Worm (Caenorhabditis elegans) whole organism, L1 larva: Measurements from ENCODE around the gene M70.5.
"Not testable (repeated sequence)": the region's sequence is repeated elsewhere in the genome, so short reads cannot be mapped to it uniquely, and the experiment has no call there.

Experiments
- C16A3.4 ChIP-seq: fragments of 150-350 bp; optimal IDR thresholded peaks from 2 replicates; lab custom pipeline; 2014; ENCODE audit warnings: missing biosample characterization, missing genetic modification characterization
- aha-1 ChIP-seq: fragments of 150-350 bp; optimal IDR thresholded peaks from 2 replicates; lab custom pipeline; 2014; ENCODE audit warnings: missing biosample characterization, missing genetic modification characterization
- aly-2 ChIP-seq: fragments of 150-350 bp; optimal IDR thresholded peaks from 2 replicates; lab custom pipeline; 2014; ENCODE audit warnings: missing biosample characterization, missing genetic modification characterization
- ceh-63 ChIP-seq: fragments of 200-800 bp; sonication (Bioruptor generic); optimal IDR thresholded peaks from 2 replicates; lab custom pipeline; 2018; ENCODE audit warnings: mild to moderate bottlenecking, missing genetic modification characterization, missing compliant biosample characterization
- efl-1 ChIP-seq, 4 experiments: fragments of 150-350 bp; optimal IDR thresholded peaks in 3 of 4; peaks in 1 of 4; 1 replicate in 1 of 4; 2 replicates in 3 of 4; lab custom pipeline; 2014; ENCODE audit warnings: missing biosample characterization in 2 of 4, missing genetic modification characterization in 2 of 4, missing genetic modification reagents in 2 of 4
- fkh-10 ChIP-seq: sonication (generic microtip); optimal IDR thresholded peaks from 2 replicates; lab custom pipeline; 2017; ENCODE audit warnings: missing biosample characterization, missing genetic modification reagents, missing genetic modification characterization
- grh-1 ChIP-seq: fragments of 200-800 bp; sonication (Bioruptor generic); IDR thresholded peaks from 2 replicates; pipeline ENCODE4 v1.3.6; 2022; ENCODE audit warnings: missing genetic modification reagents, missing genetic modification characterization, missing compliant biosample characterization
- hlh-4 ChIP-seq: sonication (generic microtip); optimal IDR thresholded peaks from 2 replicates; lab custom pipeline; 2016; ENCODE audit warnings: mild to moderate bottlenecking, missing genetic modification characterization, missing compliant biosample characterization
- isw-1 ChIP-seq: fragments of 200-800 bp; sonication (Bioruptor generic); IDR thresholded peaks from 2 replicates; pipeline ENCODE4 v1.3.6; 2022; ENCODE audit warnings: missing genetic modification characterization, missing compliant biosample characterization
- lin-13 ChIP-seq: fragments of 150-350 bp; optimal IDR thresholded peaks from 2 replicates; lab custom pipeline; 2014; ENCODE audit warnings: missing biosample characterization, missing genetic modification reagents, missing genetic modification characterization
- lin-35 ChIP-seq, 2 experiments: fragments of 150-350 bp; optimal IDR thresholded peaks; 2 replicates each; lab custom pipeline; 2014; ENCODE audit warnings: missing biosample characterization in 2 of 2, missing genetic modification characterization in 2 of 2, missing genetic modification reagents in 2 of 2
- lin-39 ChIP-seq: fragments of 150-350 bp; optimal IDR thresholded peaks from 2 replicates; lab custom pipeline; 2014; ENCODE audit warnings: missing biosample characterization, missing genetic modification reagents, missing genetic modification characterization
- mab-9 ChIP-seq: fragments of 200-800 bp; sonication (Bioruptor generic); IDR thresholded peaks from 2 replicates; pipeline ENCODE4 v1.3.6; 2022; ENCODE audit warnings: missing genetic modification reagents, missing genetic modification characterization, missing compliant biosample characterization
- nhr-20 ChIP-seq: sonication (generic microtip); optimal IDR thresholded peaks from 2 replicates; lab custom pipeline; 2016; ENCODE audit warnings: mild to moderate bottlenecking, missing genetic modification characterization, missing compliant biosample characterization
- nhr-237 ChIP-seq: fragments of 150-350 bp; optimal IDR thresholded peaks from 2 replicates; lab custom pipeline; 2014; ENCODE audit warnings: missing biosample characterization, missing genetic modification characterization
- nhr-47 ChIP-seq: sonication (generic microtip); optimal IDR thresholded peaks from 2 replicates; lab custom pipeline; 2016; ENCODE audit warnings: mild to moderate bottlenecking, missing genetic modification characterization, moderate library complexity, missing compliant biosample characterization
- pax-3 ChIP-seq: fragments of 200-800 bp; sonication (Bioruptor generic); optimal IDR thresholded peaks from 2 replicates; lab custom pipeline; 2018; ENCODE audit warnings: mild to moderate bottlenecking, missing genetic modification characterization, moderate library complexity, missing compliant biosample characterization
- rnt-1 ChIP-seq: sonication (generic microtip); optimal IDR thresholded peaks from 2 replicates; lab custom pipeline; 2016; ENCODE audit warnings: mild to moderate bottlenecking, missing genetic modification characterization, moderate library complexity, missing compliant biosample characterization
- snu-23 ChIP-seq: sonication (generic microtip); optimal IDR thresholded peaks from 2 replicates; lab custom pipeline; 2016; ENCODE audit warnings: missing genetic modification characterization, missing compliant biosample characterization
- swsn-7 ChIP-seq: sonication (generic microtip); optimal IDR thresholded peaks from 2 replicates; lab custom pipeline; 2016; ENCODE audit warnings: missing genetic modification characterization, missing compliant biosample characterization
- unc-130 ChIP-seq: fragments of 150-350 bp; optimal IDR thresholded peaks from 2 replicates; lab custom pipeline; 2017; ENCODE audit warnings: missing biosample characterization, missing genetic modification characterization, inconsistent platforms
- unc-62 ChIP-seq: fragments of 150-350 bp; optimal IDR thresholded peaks from 2 replicates; lab custom pipeline; 2014; ENCODE audit warnings: missing biosample characterization, missing genetic modification reagents, missing genetic modification characterization
- unc-86 ChIP-seq: sonication (generic microtip); optimal IDR thresholded peaks from 2 replicates; lab custom pipeline; 2016; ENCODE audit warnings: missing genetic modification characterization, missing compliant biosample characterization
- xbp-1 ChIP-seq: sonication (generic microtip); optimal IDR thresholded peaks from 2 replicates; lab custom pipeline; 2016; ENCODE audit warnings: missing genetic modification characterization, missing compliant biosample characterization
- ztf-11 ChIP-seq, 2 experiments: sonication (generic microtip); optimal IDR thresholded peaks; 2 replicates each; lab custom pipeline; 2016 to 2017; ENCODE audit warnings: missing genetic modification characterization in 2 of 2, missing biosample characterization in 1 of 2, missing compliant biosample characterization in 1 of 2
- ztf-4 ChIP-seq: fragments of 150-350 bp; optimal IDR thresholded peaks from 2 replicates; lab custom pipeline; 2014; ENCODE audit warnings: missing biosample characterization, missing genetic modification characterization

Gene M70.5

DNA sequence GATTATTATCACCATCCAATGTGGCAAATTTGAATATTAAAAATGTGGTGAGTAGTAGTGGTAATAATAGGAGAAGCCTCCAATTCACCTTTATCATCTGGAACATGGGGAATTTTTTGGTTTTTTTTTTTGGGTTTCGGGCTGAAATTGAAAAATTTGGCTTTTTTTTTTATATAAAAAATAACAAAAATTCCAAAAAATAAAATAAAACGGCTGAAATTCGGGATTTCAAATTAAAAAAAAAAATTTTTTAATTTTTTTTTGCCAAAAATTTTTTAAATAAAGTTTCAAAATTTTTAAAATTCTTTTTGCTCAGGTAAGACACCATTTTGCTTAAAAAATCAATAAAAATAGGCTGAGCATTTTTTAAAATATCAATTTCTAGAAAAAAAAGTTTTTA, 11.9 kb downstream of the M70.5 start, which contains the start of gene famp-1 (continued):
- no peak for TF ChIP-seq lin-39 (tag; lab: Kevin White, UChicago)
- no peak for TF ChIP-seq swsn-7

DNA sequence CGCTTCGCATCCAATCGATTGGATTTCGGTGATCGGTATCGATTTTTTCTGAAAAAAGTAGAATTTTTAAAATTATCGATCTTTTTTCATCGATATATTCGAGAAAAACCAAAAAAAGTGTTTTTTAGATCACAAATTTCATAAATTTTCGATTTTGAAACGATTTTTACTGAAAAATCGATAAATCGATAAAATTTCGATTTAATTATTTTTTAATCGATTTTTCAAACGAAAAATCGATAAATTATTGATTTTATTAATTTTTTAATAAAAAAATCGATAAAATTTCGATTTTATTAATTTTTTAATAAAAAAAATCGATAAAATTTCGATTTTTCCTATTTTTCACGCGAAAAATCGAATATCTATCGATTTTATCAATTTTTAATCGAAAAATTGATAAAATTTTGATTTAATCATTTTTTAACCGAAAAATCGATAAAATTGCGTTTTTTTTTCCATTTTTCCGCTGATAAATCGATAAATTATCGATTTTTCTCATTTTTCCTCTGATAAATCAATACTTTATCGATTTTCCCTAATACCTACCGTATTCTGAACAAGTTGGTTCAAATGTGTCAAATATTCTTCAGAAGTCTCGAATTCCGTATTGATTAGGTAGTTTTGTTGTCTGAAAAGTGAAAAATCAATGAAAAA, 21.9 kb downstream of the M70.5 start:
- TF ChIP-seq lin-35 (GFP tag; optimal IDR thresholded peaks at IDR 0.05; lab: Kevin White, UChicago) (no peak), C16A3.4 (tag; lab: Kevin White, UChicago) (no peak), ztf-11 (tag; optimal IDR thresholded peaks at IDR 0.05; lab: Kevin White, UChicago) (no peak), aha-1 (tag; lab: Kevin White, UChicago) (no peak), unc-62 (GFP tag; lab: Kevin White, UChicago) (no peak), ceh-63 (no peak), xbp-1 (tag; lab: Kevin White, UChicago) (no peak)

- no peak for TF ChIP-seq unc-86 (tag; lab: Kevin White, UChicago)
- TF ChIP-seq unc-130 (tag; lab: Kevin White, UChicago): no peak
- no peak for TF ChIP-seq fkh-10 (GFP tag; lab: Kevin White, UChicago)
- TF ChIP-seq nhr-237: no peak
- no peak for TF ChIP-seq unc-62 (GFP tag; lab: Kevin White, UChicago)
- no peak for TF ChIP-seq swsn-7
- no peak for TF ChIP-seq snu-23 (GFP tag; lab: Kevin White, UChicago)
- no peak for TF ChIP-seq rnt-1 (tag; lab: Kevin White, UChicago)
- no peak for TF ChIP-seq ceh-63
- TF ChIP-seq lin-13: no peak
- TF ChIP-seq efl-1 (optimal IDR thresholded peaks at IDR 0.05; lab: Kevin White, UChicago): no peak
- no peak for TF ChIP-seq efl-1 (GFP tag; optimal IDR thresholded peaks at IDR 0.05 in 1 of 2; lab: Kevin White, UChicago)
- TF ChIP-seq mab-9 (GFP tag; lab: Robert Waterston, UW): no peak
- TF ChIP-seq nhr-47 (tag; lab: Kevin White, UChicago): no peak
- no peak for TF ChIP-seq xbp-1 (tag; lab: Kevin White, UChicago)
- no peak for TF ChIP-seq hlh-4 (tag; lab: Kevin White, UChicago)
Measured at ce11 chrIV:2246150-2246549, 29.3 kb downstream of the M70.5 start.

ce11 chrIV:2245565-2245964, 29.9 kb downstream of the M70.5 start, which contains the start of gene M70.1:
Gene M70.1, plus strand, starts transcription at chrIV:2245865.
- not testable (repeated sequence) for TF ChIP-seq isw-1 (GFP tag; lab: Robert Waterston, UW); grh-1 (GFP tag; lab: Robert Waterston, UW); nhr-20 (tag; lab: Kevin White, UChicago)

ce11 chrIV:2242349-2243088, 32.9 kb downstream of the M70.5 start, which contains the start of the genes M70.3 and M70.2:
Gene M70.3, minus strand, starts transcription at chrIV:2242449.
Gene M70.2, plus strand, starts transcription at chrIV:2243038.
- TF ChIP-seq efl-1 (optimal IDR thresholded peaks at IDR 0.05; lab: Kevin White, UChicago) (no peak), efl-1 (GFP tag; optimal IDR thresholded peaks at IDR 0.05 in 1 of 2; lab: Kevin White, UChicago) (peak in 1 of 2 experiments; percentile 54), ztf-4 (tag; lab: Kevin White, UChicago) (no peak)

- TF ChIP-seq isw-1 (GFP tag; lab: Robert Waterston, UW) (no peak), aly-2 (tag; lab: Kevin White, UChicago) (no peak), pax-3 (tag; lab: Kevin White, UChicago) (no peak), mab-9 (GFP tag; lab: Robert Waterston, UW) (peak; percentile 13; the same call in 1 of the 2 replicates), efl-1 (optimal IDR thresholded peaks at IDR 0.05; lab: Kevin White, UChicago) (no peak), efl-1 (GFP tag; optimal IDR thresholded peaks at IDR 0.05 in 1 of 2; lab: Kevin White, UChicago) (peak in 1 of 2 experiments; percentile 56)
Measured at ce11 chrIV:2236654-2237613, 38.5 kb downstream of the M70.5 start.
